Fruit fly (Drosophila melanogaster) whole organism: ENCODE data around the gene rost.

Source experiments
- CG8478 ChIP-seq: fragments of >200 bp; optimal IDR thresholded peaks from 2 replicates; lab custom pipeline; 2018; ENCODE audit warnings: inconsistent platforms
- Dll ChIP-seq: fragments of >200 bp; optimal IDR thresholded peaks from 2 replicates; lab custom pipeline; 2017
- pan ChIP-seq: fragments of >200 bp; optimal IDR thresholded peaks from 2 replicates; lab custom pipeline; 2017
- psq ChIP-seq: fragments of >200 bp; optimal IDR thresholded peaks from 2 replicates; lab custom pipeline; 2017
- usp ChIP-seq: fragments of >200 bp; optimal IDR thresholded peaks from 2 replicates; lab custom pipeline; 2017; ENCODE audit warnings: missing biosample characterization, missing genetic modification characterization, mixed read lengths

- TF ChIP-seq usp (no peak), psq (lab: Kevin White, UChicago) (no peak), CG8478 (no peak), Dll (lab: Kevin White, UChicago) (no peak), pan (lab: Kevin White, UChicago) (no peak)
Measured at dm6 chr2L:9026157-9026556, 36.8 kb upstream of the rost start.
